Worm (Caenorhabditis elegans) whole organism, young adult: ENCODE results near the gene add-1.

ENCODE experiments used
- B0035.1 ChIP-seq: sonication (generic microtip); optimal IDR thresholded peaks from 2 replicates; lab custom pipeline; 2016; ENCODE audit warnings: missing genetic modification characterization, mild to moderate bottlenecking, missing compliant biosample characterization, missing genotype, missing genetic modification reagents
- B0336.3 ChIP-seq: fragments of 200-800 bp; sonication (Bioruptor generic); IDR thresholded peaks from 2 replicates; pipeline ENCODE4 v1.3.6; 2022; ENCODE audit warnings: missing genetic modification characterization, missing compliant biosample characterization
- C06A6.2 ChIP-seq: fragments of 200-800 bp; sonication (Bioruptor generic); conservative IDR thresholded peaks from 2 replicates; pipeline ENCODE4 v1.3.6; 2022; ENCODE audit warnings: missing genetic modification characterization, missing compliant biosample characterization
- F23B12.7 ChIP-seq: sonication (generic microtip); optimal IDR thresholded peaks from 2 replicates; lab custom pipeline; 2017; ENCODE audit warnings: missing genetic modification characterization, mild to moderate bottlenecking, missing compliant biosample characterization, antibody characterized with exemption, moderate library complexity; ENCODE audit not compliant: insufficient read depth
- F39B2.1 ChIP-seq: fragments of 200-800 bp; sonication (Bioruptor generic); IDR thresholded peaks from 2 replicates; pipeline ENCODE4 v1.3.6; 2022; ENCODE audit warnings: missing genetic modification reagents, missing genetic modification characterization, missing compliant biosample characterization
- F57A8.1 ChIP-seq: fragments of 200-800 bp; sonication (Bioruptor generic); optimal IDR thresholded peaks from 2 replicates; lab custom pipeline; 2018; ENCODE audit warnings: mild to moderate bottlenecking, missing genetic modification characterization, moderate library complexity, missing compliant biosample characterization
- T07F8.4 ChIP-seq: sonication (generic microtip); optimal IDR thresholded peaks from 2 replicates; lab custom pipeline; 2016; ENCODE audit warnings: mild to moderate bottlenecking, missing genetic modification characterization, moderate library complexity, missing compliant biosample characterization
- Y95B8A.8 ChIP-seq: fragments of 200-800 bp; sonication (Bioruptor generic); IDR thresholded peaks from 2 replicates; pipeline ENCODE4 v1.3.6; 2022; ENCODE audit warnings: missing genetic modification reagents, missing genetic modification characterization, missing compliant biosample characterization
- akir-1 ChIP-seq: fragments of 200-800 bp; sonication (Bioruptor generic); optimal IDR thresholded peaks from 2 replicates; lab custom pipeline; 2018; ENCODE audit warnings: mild to moderate bottlenecking, missing genetic modification characterization, moderate library complexity, missing compliant biosample characterization
- bed-1 ChIP-seq: fragments of 200-800 bp; sonication (Bioruptor generic); IDR thresholded peaks from 2 replicates; pipeline ENCODE4 v1.3.6; 2022; ENCODE audit warnings: missing genetic modification reagents, missing genetic modification characterization, missing compliant biosample characterization
- ceh-58 ChIP-seq: fragments of 200-800 bp; sonication (Bioruptor generic); IDR thresholded peaks from 2 replicates; pipeline ENCODE4 v1.3.6; 2022; ENCODE audit warnings: missing genetic modification characterization, missing compliant biosample characterization
- ceh-91 ChIP-seq: fragments of 200-800 bp; sonication (Bioruptor generic); IDR thresholded peaks from 2 replicates; pipeline ENCODE4 v1.3.6; 2022; ENCODE audit warnings: missing genetic modification reagents, missing genetic modification characterization, missing compliant biosample characterization
- dox-1 ChIP-seq: fragments of 200-800 bp; sonication (Bioruptor generic); IDR thresholded peaks from 2 replicates; pipeline ENCODE4 v1.3.6; 2022; ENCODE audit warnings: missing genetic modification reagents, missing genetic modification characterization, missing compliant biosample characterization
- egrh-3 ChIP-seq: fragments of 200-800 bp; sonication (Bioruptor generic); IDR thresholded peaks from 2 replicates; pipeline ENCODE4 v1.3.6; 2022; ENCODE audit warnings: missing genetic modification reagents, missing genetic modification characterization, missing compliant biosample characterization
- ets-4 ChIP-seq: fragments of 200-800 bp; sonication (Bioruptor generic); optimal IDR thresholded peaks from 2 replicates; lab custom pipeline; 2018; ENCODE audit warnings: mild to moderate bottlenecking, missing genetic modification characterization, missing compliant biosample characterization
- gei-17 ChIP-seq: fragments of 200-800 bp; sonication (Bioruptor generic); optimal IDR thresholded peaks from 2 replicates; lab custom pipeline; 2018; ENCODE audit warnings: mild to moderate bottlenecking, missing genetic modification characterization, missing compliant biosample characterization
- him-1 ChIP-seq: sonication (generic microtip); optimal IDR thresholded peaks from 2 replicates; lab custom pipeline; 2016; ENCODE audit warnings: missing genotype, missing genetic modification reagents, missing genetic modification characterization, missing compliant biosample characterization
- let-526 ChIP-seq: fragments of 200-800 bp; sonication (Bioruptor generic); IDR thresholded peaks from 2 replicates; pipeline ENCODE4 v1.3.6; 2022; ENCODE audit warnings: missing genetic modification reagents, missing genetic modification characterization, missing compliant biosample characterization
- lin-35 ChIP-seq, 3 experiments: fragments of 150-350 bp in 2 of 3; sonication (generic microtip) in 1 of 3; optimal IDR thresholded peaks; 2 replicates each; lab custom pipeline; 2014 to 2018; ENCODE audit warnings: missing biosample characterization in 3 of 3, missing genetic modification characterization in 3 of 3, missing genetic modification reagents in 3 of 3
- lin-54 ChIP-seq: fragments of 200-800 bp; sonication (Bioruptor generic); optimal IDR thresholded peaks from 2 replicates; lab custom pipeline; 2018; ENCODE audit warnings: mild to moderate bottlenecking, missing genetic modification characterization, missing compliant biosample characterization
- madf-10 ChIP-seq: sonication (generic microtip); optimal IDR thresholded peaks from 2 replicates; lab custom pipeline; 2016; ENCODE audit warnings: mild to moderate bottlenecking, missing genetic modification characterization, missing compliant biosample characterization
- mel-28 ChIP-seq: sonication (generic microtip); optimal IDR thresholded peaks from 2 replicates; lab custom pipeline; 2016; ENCODE audit warnings: borderline replicate concordance, mild to moderate bottlenecking, missing genetic modification characterization, missing compliant biosample characterization
- nfya-1 ChIP-seq: sonication (generic microtip); optimal IDR thresholded peaks from 2 replicates; lab custom pipeline; 2017; ENCODE audit warnings: antibody characterized with exemption, missing compliant biosample characterization, missing genetic modification characterization, borderline replicate concordance; ENCODE audit not compliant: insufficient read depth
- nfya-2 ChIP-seq: fragments of 200-800 bp; sonication (Bioruptor generic); IDR thresholded peaks from 2 replicates; pipeline ENCODE4 v1.3.6; 2022; ENCODE audit warnings: missing genetic modification reagents, missing genetic modification characterization, missing compliant biosample characterization
- nfyb-1 ChIP-seq: fragments of 200-800 bp; sonication (Bioruptor generic); IDR thresholded peaks from 2 replicates; pipeline ENCODE4 v1.3.6; 2022; ENCODE audit warnings: missing genetic modification reagents, missing genetic modification characterization, missing compliant biosample characterization
- pbrm-1 ChIP-seq: fragments of 200-800 bp; sonication (Bioruptor generic); IDR thresholded peaks from 2 replicates; pipeline ENCODE4 v1.3.6; 2022; ENCODE audit warnings: missing genetic modification reagents, missing genetic modification characterization, missing compliant biosample characterization
- rpc-1 ChIP-seq, 2 experiments: fragments of 150-350 bp in 1 of 2; sonication (generic microtip) in 1 of 2; optimal IDR thresholded peaks; 2 replicates each; lab custom pipeline; 2014 to 2018; ENCODE audit warnings: missing biosample characterization in 1 of 2, missing genetic modification characterization in 1 of 2, missing genetic modification reagents in 1 of 2, missing genotype in 1 of 2
- sdz-38 ChIP-seq: sonication (generic microtip); optimal IDR thresholded peaks from 2 replicates; lab custom pipeline; 2016; ENCODE audit warnings: missing genotype, missing genetic modification characterization, missing compliant biosample characterization
- snpc-3.4 ChIP-seq: sonication (generic microtip); optimal IDR thresholded peaks from 2 replicates; lab custom pipeline; 2017; ENCODE audit warnings: missing genetic modification characterization, mild to moderate bottlenecking, missing compliant biosample characterization, antibody characterized with exemption, moderate library complexity, missing genotype, missing genetic modification reagents
- unc-62 ChIP-seq: fragments of 150-350 bp; optimal IDR thresholded peaks from 2 replicates; lab custom pipeline; 2014; ENCODE audit warnings: missing biosample characterization, missing genetic modification reagents, missing genetic modification characterization
- xnd-1 ChIP-seq: sonication (generic microtip); optimal IDR thresholded peaks from 2 replicates; lab custom pipeline; 2016; ENCODE audit warnings: missing genotype, missing genetic modification reagents, missing genetic modification characterization, missing compliant biosample characterization
- zfh-2 ChIP-seq: fragments of 200-800 bp; sonication (Bioruptor generic); conservative IDR thresholded peaks from 2 replicates; pipeline ENCODE4 v1.3.6; 2022; ENCODE audit warnings: missing genetic modification reagents, missing genetic modification characterization, missing compliant biosample characterization
- ztf-22 ChIP-seq: fragments of 200-800 bp; sonication (Bioruptor generic); optimal IDR thresholded peaks from 2 replicates; lab custom pipeline; 2018; ENCODE audit warnings: mild to moderate bottlenecking, missing genetic modification characterization, moderate library complexity, missing compliant biosample characterization

add-1 gene

DNA sequence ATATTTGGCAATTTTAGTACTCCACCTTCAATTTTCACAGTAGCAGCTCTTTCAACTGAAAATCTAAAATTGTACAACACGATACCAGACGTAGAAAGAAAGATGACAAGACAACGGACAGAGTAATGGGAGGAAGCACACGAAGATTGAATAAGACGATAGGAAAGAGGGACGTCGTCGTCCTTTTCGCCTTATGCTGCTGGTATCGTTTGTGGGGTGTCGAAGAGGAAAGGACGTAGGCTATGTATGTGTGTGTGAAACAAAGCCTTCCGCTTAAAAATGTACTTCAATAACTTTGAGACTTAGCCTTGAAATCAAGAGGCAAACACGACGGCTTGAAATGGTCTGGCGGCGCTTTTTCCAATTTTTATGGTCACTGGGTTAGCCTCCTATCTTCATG lies 12.9 kb upstream of the add-1 start (continued):
- TF ChIP-seq nfyb-1 (GFP tag; lab: Robert Waterston, UW), result no peak

DNA sequence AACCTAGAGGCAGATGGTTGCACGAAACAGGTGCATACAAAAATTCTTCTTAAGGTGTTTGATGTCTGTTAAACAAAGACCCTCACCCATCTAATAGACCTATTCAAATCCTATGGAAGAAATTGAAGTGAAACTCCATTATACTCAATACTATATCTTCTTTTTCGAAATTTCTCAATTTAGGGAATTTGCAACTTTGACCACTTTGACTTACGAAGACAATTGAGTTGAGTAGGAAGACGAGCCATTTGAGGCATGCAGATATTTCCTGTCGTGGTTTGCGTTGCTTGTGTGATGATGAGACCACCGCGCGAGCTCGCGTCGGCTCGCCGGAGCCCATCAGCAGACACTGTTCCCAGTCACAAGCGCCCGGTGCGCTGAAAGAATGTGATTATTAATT lies 10.8 kb upstream of the add-1 start:
- TF ChIP-seq bed-1 (GFP tag; lab: Robert Waterston, UW) (no peak), nfya-1 (tag; lab: Kevin White, UChicago) (no peak), zfh-2 (GFP tag; lab: Robert Waterston, UW) (peak; percentile 50; the same call in 1 of the 2 replicates)

DNA sequence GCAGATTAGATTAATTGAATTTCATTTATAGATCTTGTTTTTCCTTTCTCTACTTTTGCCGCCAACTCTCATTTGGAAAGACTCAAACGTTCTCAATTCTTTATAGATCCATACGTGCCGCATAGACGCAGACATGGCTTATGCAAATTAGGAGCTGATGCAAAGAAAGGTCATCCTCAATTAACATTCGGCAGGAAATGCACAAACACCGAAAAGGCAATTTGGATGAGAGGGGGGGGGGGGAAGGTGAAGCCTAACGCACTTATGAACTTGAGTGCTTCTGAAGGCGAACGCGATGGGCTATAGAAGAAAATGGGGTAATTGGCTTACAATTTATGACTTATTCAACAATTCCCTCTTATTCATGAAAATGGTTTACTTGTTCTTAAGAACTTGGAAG lies 9.8 kb upstream of the add-1 start:
- TF ChIP-seq Y95B8A.8 (no peak), madf-10 (tag; lab: Kevin White, UChicago) (no peak), nfya-2 (GFP tag; lab: Robert Waterston, UW) (no peak), pbrm-1 (GFP tag; lab: Robert Waterston, UW) (no peak), xnd-1 (tag; lab: Kevin White, UChicago) (no peak), F57A8.1 (GFP tag; lab: Kevin White, UChicago) (no peak), let-526 (GFP tag; lab: Robert Waterston, UW) (no peak), mel-28 (tag; lab: Kevin White, UChicago) (no peak), egrh-3 (GFP tag; lab: Robert Waterston, UW) (no peak), ceh-91 (GFP tag; lab: Robert Waterston, UW) (no peak), ceh-58 (no peak), unc-62 (GFP tag; lab: Kevin White, UChicago) (no peak), him-1 (tag; lab: Kevin White, UChicago) (no peak), lin-54 (GFP tag; lab: Kevin White, UChicago) (no peak), C06A6.2 (GFP tag; lab: Robert Waterston, UW) (no peak), lin-35 (GFP tag; optimal IDR thresholded peaks at IDR 0.05; lab: Kevin White, UChicago) (no peak), gei-17 (GFP tag; lab: Kevin White, UChicago) (no peak)
- TF ChIP-seq, all 124 proteins: peak for 0

DNA sequence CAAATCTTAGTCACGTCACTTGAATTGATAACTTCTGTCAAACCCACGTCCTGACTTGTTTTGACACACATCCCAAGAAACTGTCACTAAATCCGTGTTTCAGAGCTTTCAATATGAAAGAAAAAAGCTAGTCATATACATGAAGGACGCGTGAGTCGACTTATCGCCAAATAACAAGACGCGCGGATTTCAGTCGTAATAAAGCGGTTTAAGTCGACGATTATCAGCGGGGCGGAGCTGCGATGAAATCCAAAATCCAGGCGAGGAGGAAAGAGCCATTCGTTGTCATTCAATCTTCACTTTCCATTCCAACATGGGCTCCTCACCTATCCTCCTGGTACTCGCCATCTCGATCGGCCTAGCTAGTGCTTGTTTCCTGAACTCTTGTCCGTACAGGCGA lies 6.0 kb upstream of the add-1 start, which contains the start of gene ntc-1:
Gene ntc-1, plus strand, starts transcription at position 301 of the 400 bp plus-strand sequence.
- no peak for TF ChIP-seq pbrm-1 (GFP tag; lab: Robert Waterston, UW)
- TF ChIP-seq rpc-1 (optimal IDR thresholded peaks at IDR 0.05; lab: Kevin White, UChicago), result no peak
- TF ChIP-seq rpc-1 (tag; optimal IDR thresholded peaks at IDR 0.05; lab: Kevin White, UChicago), result no peak
- no peak for TF ChIP-seq snpc-3.4 (tag; lab: Kevin White, UChicago)
- TF ChIP-seq akir-1 (GFP tag; lab: Kevin White, UChicago), result no peak
- no peak for TF ChIP-seq B0035.1 (tag; lab: Kevin White, UChicago)
- no peak for TF ChIP-seq B0336.3 (GFP tag; lab: Robert Waterston, UW)
- no peak for TF ChIP-seq sdz-38 (tag; lab: Kevin White, UChicago)
- no peak for TF ChIP-seq ets-4
- TF ChIP-seq T07F8.4 (tag; lab: Kevin White, UChicago), result no peak
- TF ChIP-seq ztf-22 (GFP tag; lab: Kevin White, UChicago), result no peak
- no peak for TF ChIP-seq dox-1 (GFP tag; lab: Robert Waterston, UW)
- TF ChIP-seq F39B2.1 (GFP tag; lab: Robert Waterston, UW), result no peak
- TF ChIP-seq F23B12.7 (tag; lab: Kevin White, UChicago), result no peak
- TF ChIP-seq nfyb-1 (GFP tag; lab: Robert Waterston, UW), result no peak
